Fruit fly (Drosophila melanogaster) Kc167 (cell line): Measurements from ENCODE around the gene Mettl3.

Source experiments
- Myc ChIP-seq: fragments of >200 bp; optimal IDR thresholded peaks from 2 replicates; lab custom pipeline; 2017; ENCODE audit warnings: missing external identifiers
- Sin3A ChIP-seq: fragments of >200 bp; optimal IDR thresholded peaks from 2 replicates; lab custom pipeline; 2018; ENCODE audit warnings: missing external identifiers
- h ChIP-seq: fragments of >200 bp; optimal IDR thresholded peaks from 3 replicates; lab custom pipeline; 2018; ENCODE audit warnings: missing external identifiers
- insv ChIP-seq: fragments of >200 bp; optimal IDR thresholded peaks from 3 replicates; lab custom pipeline; 2018; ENCODE audit warnings: missing external identifiers
- psq ChIP-seq: fragments of >200 bp; optimal IDR thresholded peaks from 2 replicates; lab custom pipeline; 2017; ENCODE audit warnings: missing external identifiers
- ttk ChIP-seq: sonication (Bioruptor generic); optimal IDR thresholded peaks from 2 replicates; lab custom pipeline; 2017; ENCODE audit warnings: missing external identifiers

Mettl3 gene

DNA sequence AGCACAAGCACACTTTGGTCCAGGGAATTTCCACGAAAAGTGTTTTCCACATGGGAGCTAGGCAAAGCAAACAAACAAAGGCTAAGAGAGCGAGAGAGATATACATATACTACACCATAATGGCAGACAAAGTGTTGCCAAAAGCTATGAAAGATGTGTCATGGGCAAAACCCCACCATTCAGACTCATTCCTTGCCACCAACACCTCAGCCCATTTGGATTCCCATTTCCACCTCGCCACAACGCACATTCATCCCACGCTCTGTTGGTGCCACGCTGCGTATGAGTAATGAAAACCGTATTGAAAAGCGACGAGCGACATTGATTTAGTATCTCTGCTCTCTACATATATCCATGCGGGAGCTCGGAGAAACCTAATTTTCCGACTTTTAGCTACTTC is 23.1 kb upstream of the Mettl3 start:
- TF ChIP-seq Sin3A = no peak
- TF ChIP-seq insv (lab: Kevin White, UChicago) = no peak
- TF ChIP-seq ttk (lab: Kevin White, UChicago) = no peak
- no peak for TF ChIP-seq Myc (lab: Kevin White, UChicago)
- no peak for TF ChIP-seq psq
- no peak for TF ChIP-seq h (lab: Kevin White, UChicago)

- TF ChIP-seq Sin3A = no peak
- no peak for TF ChIP-seq ttk (lab: Kevin White, UChicago)
- TF ChIP-seq Myc (lab: Kevin White, UChicago) = no peak
- TF ChIP-seq psq = no peak
- TF ChIP-seq insv (lab: Kevin White, UChicago) = no peak
- no peak for TF ChIP-seq h (lab: Kevin White, UChicago)
Measured at dm6 chr3R:24010637-24011214, 21.2 kb upstream of the Mettl3 start.

- TF ChIP-seq Sin3A (no peak), Myc (lab: Kevin White, UChicago) (no peak), ttk (lab: Kevin White, UChicago) (no peak), insv (lab: Kevin White, UChicago) (no peak), h (lab: Kevin White, UChicago) (no peak), psq (no peak)
Measured at dm6 chr3R:24012038-24012693, 19.8 kb upstream of the Mettl3 start.

dm6 chr3R:24014600-24014999 is 17.4 kb upstream of the Mettl3 start:
- TF ChIP-seq psq (no peak), ttk (lab: Kevin White, UChicago) (no peak), insv (lab: Kevin White, UChicago) (no peak), Sin3A (no peak), Myc (lab: Kevin White, UChicago) (no peak), h (lab: Kevin White, UChicago) (no peak)

DNA sequence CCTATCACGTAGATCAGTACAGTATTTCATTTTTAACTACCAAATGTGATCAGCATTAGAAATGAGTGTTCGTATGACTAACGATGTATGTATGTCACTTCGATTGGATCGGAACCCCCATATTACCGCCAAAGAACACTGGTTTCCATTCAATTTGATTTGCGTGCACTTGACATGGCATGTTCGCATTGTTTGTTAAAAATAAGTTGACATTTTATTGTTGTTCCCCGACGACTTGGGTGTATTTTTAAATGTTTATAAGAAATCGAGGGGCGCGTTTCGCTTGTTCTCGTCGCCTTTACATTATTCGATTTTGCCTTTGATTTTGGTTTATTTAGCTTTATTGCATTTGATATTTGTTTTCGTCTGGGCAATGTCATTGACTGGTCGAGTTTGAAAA is 16.5 kb upstream of the Mettl3 start:
- TF ChIP-seq h (lab: Kevin White, UChicago) (no peak), psq (no peak), Sin3A (no peak), ttk (lab: Kevin White, UChicago) (no peak), insv (lab: Kevin White, UChicago) (no peak), Myc (lab: Kevin White, UChicago) (no peak)

dm6 chr3R:24015939-24016913 is 15.7 kb upstream of the Mettl3 start:
- TF ChIP-seq Sin3A (no peak), h (lab: Kevin White, UChicago) (no peak), insv (lab: Kevin White, UChicago) (no peak), psq (no peak), Myc (lab: Kevin White, UChicago) (no peak), ttk (lab: Kevin White, UChicago) (no peak)

DNA sequence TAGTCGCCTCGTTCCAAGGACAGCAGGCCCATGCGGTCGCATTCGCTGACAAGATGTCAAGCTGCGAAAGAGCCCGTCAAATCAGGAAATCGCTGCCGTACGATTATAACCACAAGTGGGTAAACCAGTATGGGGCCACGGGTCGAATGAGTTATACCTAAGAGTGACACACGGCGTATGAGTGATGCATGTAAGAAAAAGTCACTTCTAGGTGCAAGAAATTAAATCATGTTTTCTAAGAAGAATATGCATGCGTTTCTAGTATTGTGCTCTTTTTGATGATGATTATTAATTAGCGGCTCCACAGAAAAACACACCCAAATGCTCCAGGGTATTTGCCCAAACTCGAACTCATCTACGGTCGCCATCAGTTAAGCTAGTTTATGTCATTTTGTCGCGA is 14.3 kb upstream of the Mettl3 start:
- TF ChIP-seq Sin3A = no peak
- TF ChIP-seq ttk (lab: Kevin White, UChicago) = no peak
- no peak for TF ChIP-seq Myc (lab: Kevin White, UChicago)
- TF ChIP-seq insv (lab: Kevin White, UChicago) = no peak
- no peak for TF ChIP-seq h (lab: Kevin White, UChicago)
- TF ChIP-seq psq = no peak

DNA sequence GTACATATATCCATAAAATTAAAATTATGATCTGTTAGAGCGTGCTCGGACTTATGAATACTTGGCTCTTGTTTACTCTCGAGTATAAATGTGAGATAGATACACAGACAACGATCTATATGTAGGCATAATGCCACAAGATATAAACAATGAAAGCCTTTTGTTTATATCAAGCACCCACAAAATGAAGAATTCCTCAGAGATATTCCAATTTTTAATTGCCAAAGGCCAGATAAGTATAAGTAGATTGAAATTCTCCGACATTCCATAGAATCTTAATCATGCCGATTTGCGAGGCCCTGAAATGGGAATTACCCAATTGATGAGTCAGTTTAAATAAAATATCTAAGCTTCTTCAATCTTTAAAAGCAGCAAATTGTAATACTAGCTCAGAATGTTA is 10.1 kb upstream of the Mettl3 start:
- TF ChIP-seq ttk (lab: Kevin White, UChicago) (no peak), psq (no peak), insv (lab: Kevin White, UChicago) (no peak), Sin3A (no peak), h (lab: Kevin White, UChicago) (no peak)

DNA sequence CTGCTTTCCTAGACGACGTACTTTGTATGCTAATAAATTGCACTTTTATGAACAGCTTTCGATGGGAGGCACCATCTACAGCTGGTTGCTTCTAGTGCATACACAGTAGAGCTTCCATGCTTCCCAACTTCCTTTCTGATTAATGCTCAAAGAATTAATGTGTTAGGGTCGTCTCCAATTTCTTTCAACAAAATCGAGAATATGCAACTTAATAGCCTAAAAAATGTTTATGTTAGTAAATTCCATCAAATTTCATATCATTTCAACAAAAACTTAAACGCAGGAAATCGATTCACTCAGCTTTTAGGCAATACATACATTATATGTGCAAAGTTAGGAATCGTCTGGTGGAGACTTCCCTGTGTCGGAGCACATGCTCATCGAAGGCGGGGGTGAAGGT is 7.8 kb upstream of the Mettl3 start:
- no peak for TF ChIP-seq Sin3A

dm6 chr3R:24024688-24025087 is 7.3 kb upstream of the Mettl3 start:
- TF ChIP-seq ttk (lab: Kevin White, UChicago) (peak; percentile 87), insv (lab: Kevin White, UChicago) (no peak)

dm6 chr3R:24025715-24026467 is 6.1 kb upstream of the Mettl3 start:
- TF ChIP-seq psq (no peak), h (lab: Kevin White, UChicago) (no peak), insv (lab: Kevin White, UChicago) (no peak)

DNA sequence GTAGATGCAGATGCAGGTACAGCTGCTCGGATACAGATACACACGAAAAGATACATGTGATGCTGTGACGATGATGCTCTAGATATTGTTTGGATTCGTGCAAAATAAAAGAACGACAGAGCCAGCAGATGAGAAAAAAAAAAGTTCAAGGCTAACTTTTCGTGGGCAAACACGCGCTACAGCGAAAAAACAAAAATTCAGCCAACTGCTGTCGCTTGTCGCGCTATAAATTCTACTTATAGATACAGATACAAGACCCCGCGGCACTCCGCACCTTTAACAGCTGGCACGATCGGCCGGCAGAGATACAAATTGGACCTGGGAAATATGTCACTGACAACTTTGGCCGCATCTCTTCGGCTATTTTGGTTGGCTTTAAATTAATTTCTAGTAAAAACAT is 5.5 kb upstream of the Mettl3 start:
- no peak for TF ChIP-seq Myc (lab: Kevin White, UChicago)
- TF ChIP-seq Sin3A = no peak
- no peak for TF ChIP-seq ttk (lab: Kevin White, UChicago)
- TF ChIP-seq psq = no peak
- TF ChIP-seq insv (lab: Kevin White, UChicago) = no peak
- no peak for TF ChIP-seq h (lab: Kevin White, UChicago)
